Worm (Caenorhabditis elegans) whole organism, midembryonic: Measurements from ENCODE around the gene cdd-1.

ENCODE experiments used
- T22C8.4 ChIP-seq: fragments of 200-800 bp; sonication (Bioruptor generic); IDR thresholded peaks from 2 replicates; pipeline ENCODE4 v1.3.6; 2022; ENCODE audit warnings: missing genetic modification characterization, missing compliant biosample characterization
- cog-1 ChIP-seq: sonication (generic microtip); optimal IDR thresholded peaks from 2 replicates; lab custom pipeline; 2016; ENCODE audit warnings: missing genetic modification characterization, missing compliant biosample characterization
- med-1 ChIP-seq: sonication (generic microtip); optimal IDR thresholded peaks from 2 replicates; lab custom pipeline; 2017; ENCODE audit warnings: missing genetic modification characterization, mild to moderate bottlenecking, missing compliant biosample characterization, antibody characterized with exemption, missing genetic modification reagents; ENCODE audit not compliant: insufficient read depth
- ref-1 ChIP-seq: fragments of 200-800 bp; sonication (Bioruptor generic); conservative IDR thresholded peaks from 2 replicates; pipeline ENCODE4 v1.3.6; 2022; ENCODE audit warnings: missing genetic modification reagents, missing genetic modification characterization, missing compliant biosample characterization
- ztf-29 ChIP-seq: fragments of 200-800 bp; sonication (Bioruptor generic); IDR thresholded peaks from 2 replicates; pipeline ENCODE4 v1.3.6; 2022; ENCODE audit warnings: missing genetic modification reagents, missing genetic modification characterization, missing compliant biosample characterization

DNA sequence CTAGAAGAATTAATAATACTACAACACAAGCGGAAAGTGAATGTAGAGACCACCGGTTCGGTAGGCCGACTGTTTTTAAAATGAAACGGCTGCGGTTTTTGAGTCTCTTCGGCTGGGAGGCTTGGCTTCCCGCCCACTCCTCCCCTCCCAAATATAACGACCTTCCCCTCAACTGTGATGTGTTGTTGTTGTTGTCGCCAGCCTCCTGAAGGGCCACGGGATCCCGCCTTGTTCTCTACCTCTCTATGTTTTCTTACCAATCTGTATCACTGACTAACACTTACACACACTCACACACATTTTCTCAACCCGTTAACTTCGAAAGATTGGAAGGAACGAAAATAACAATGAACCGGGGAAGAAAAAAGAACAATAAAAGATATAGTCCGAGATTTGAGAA, 22.6 kb upstream of the cdd-1 start:
- TF ChIP-seq med-1 (GFP tag; lab: Kevin White, UChicago): no peak
- TF ChIP-seq ztf-29 (GFP tag; lab: Robert Waterston, UW): no peak
- TF ChIP-seq ref-1 (GFP tag; lab: Robert Waterston, UW): no peak
- no peak for TF ChIP-seq T22C8.4 (GFP tag; lab: Robert Waterston, UW)
- TF ChIP-seq cog-1 (tag; lab: Kevin White, UChicago): no peak
